Fruit fly (Drosophila melanogaster) whole organism: Measurements from ENCODE around the gene TkR86C.

Experiments
- CG8478 ChIP-seq: fragments of >200 bp; optimal IDR thresholded peaks from 2 replicates; lab custom pipeline; 2018; ENCODE audit warnings: inconsistent platforms
- EcR ChIP-seq, 2 experiments: fragments of >200 bp; optimal IDR thresholded peaks; 2 replicates each; lab custom pipeline; 2017; ENCODE audit warnings: missing biosample characterization in 2 of 2, missing genetic modification characterization in 2 of 2, missing genetic modification reagents in 2 of 2
- psq ChIP-seq: fragments of >200 bp; optimal IDR thresholded peaks from 2 replicates; lab custom pipeline; 2017
- usp ChIP-seq: fragments of >200 bp; optimal IDR thresholded peaks from 2 replicates; lab custom pipeline; 2017; ENCODE audit warnings: missing biosample characterization, missing genetic modification characterization, mixed read lengths

- TF ChIP-seq psq, result no peak
- TF ChIP-seq usp (GFP tag; lab: Kevin White, UChicago), result no peak
- TF ChIP-seq CG8478 (lab: Kevin White, UChicago), result no peak
- no peak for TF ChIP-seq EcR (GFP tag; optimal IDR thresholded peaks at IDR 0.05; lab: Kevin White, UChicago)
Observed at dm6 chr3R:10708169-10708568, 42.9 kb downstream of the TkR86C start, which contains the start of gene CG31278.
